Fruit fly (Drosophila melanogaster) Kc167 (cell line): Measurements from ENCODE around the gene CG44303.

ENCODE experiments used
- Myc ChIP-seq: fragments of >200 bp; optimal IDR thresholded peaks from 2 replicates; lab custom pipeline; 2017; ENCODE audit warnings: missing external identifiers
- Sin3A ChIP-seq: fragments of >200 bp; optimal IDR thresholded peaks from 2 replicates; lab custom pipeline; 2018; ENCODE audit warnings: missing external identifiers
- h ChIP-seq: fragments of >200 bp; optimal IDR thresholded peaks from 3 replicates; lab custom pipeline; 2018; ENCODE audit warnings: missing external identifiers
- insv ChIP-seq: fragments of >200 bp; optimal IDR thresholded peaks from 3 replicates; lab custom pipeline; 2018; ENCODE audit warnings: missing external identifiers
- psq ChIP-seq: fragments of >200 bp; optimal IDR thresholded peaks from 2 replicates; lab custom pipeline; 2017; ENCODE audit warnings: missing external identifiers
- ttk ChIP-seq: sonication (Bioruptor generic); optimal IDR thresholded peaks from 2 replicates; lab custom pipeline; 2017; ENCODE audit warnings: missing external identifiers

Gene CG44303

DNA sequence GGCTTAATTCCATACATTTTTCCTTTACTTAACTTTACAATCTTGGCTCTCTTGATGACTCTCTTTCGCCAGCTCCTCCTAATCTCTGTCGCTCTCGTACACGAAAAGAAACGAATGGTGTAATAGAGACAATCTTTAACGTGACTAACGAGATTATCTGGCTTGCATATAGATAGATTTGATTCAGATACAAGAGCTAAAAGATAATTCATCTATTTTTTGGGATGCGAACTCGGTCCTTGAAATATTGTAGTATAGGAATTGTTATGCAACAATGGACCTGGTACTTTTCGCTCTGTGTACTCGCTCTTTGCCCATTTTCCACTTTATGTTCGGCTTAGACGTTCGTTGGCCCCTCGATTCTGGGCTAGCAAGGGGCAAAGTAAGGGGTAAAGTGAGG, 24.1 kb upstream of the CG44303 start:
- TF ChIP-seq Myc (lab: Kevin White, UChicago) (no peak), psq (lab: Kevin White, UChicago) (no peak), h (no peak), ttk (no peak), Sin3A (no peak), insv (lab: Kevin White, UChicago) (no peak)

DNA sequence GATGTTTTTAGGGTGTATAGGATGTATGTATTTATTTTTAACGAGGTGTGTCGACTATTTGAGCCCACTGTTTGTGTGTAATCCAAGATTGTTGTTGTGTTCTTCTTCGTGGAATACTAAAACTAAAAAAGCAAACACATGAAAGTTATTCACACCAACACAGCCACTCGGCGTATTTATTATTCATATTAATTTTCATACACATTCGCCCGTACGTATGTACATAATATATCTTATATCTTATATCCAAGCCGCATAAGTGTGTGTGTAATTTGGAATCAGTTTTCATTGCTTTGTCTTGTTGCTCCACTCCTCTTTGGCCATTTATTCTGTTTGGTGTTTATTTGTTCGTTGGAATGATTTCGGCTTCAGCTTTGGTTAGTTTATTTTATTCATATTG, 23.4 kb upstream of the CG44303 start:
- no peak for TF ChIP-seq Sin3A
- no peak for TF ChIP-seq psq (lab: Kevin White, UChicago)
- no peak for TF ChIP-seq Myc (lab: Kevin White, UChicago)
- no peak for TF ChIP-seq insv (lab: Kevin White, UChicago)
- no peak for TF ChIP-seq h
- no peak for TF ChIP-seq ttk

DNA sequence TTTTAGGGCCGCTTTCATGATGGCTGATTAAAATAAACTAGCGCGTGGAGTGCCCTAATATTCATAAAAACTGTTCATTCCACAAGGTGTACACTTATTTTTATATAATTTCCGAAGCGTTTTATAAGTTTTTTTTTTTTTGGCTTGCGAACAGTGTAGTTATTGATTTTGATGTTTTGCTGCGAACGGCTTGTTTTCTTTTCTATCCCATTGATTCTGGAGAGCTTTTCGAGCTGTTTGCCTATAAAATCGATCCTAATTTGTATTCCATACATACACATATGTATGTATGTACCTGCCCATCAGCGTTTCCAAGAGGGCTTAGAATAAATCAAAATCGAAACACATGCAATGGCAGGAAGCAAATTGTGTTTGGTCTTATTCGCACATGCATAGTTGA, 23.0 kb upstream of the CG44303 start:
- TF ChIP-seq Myc (lab: Kevin White, UChicago) (no peak), Sin3A (no peak), h (no peak), insv (lab: Kevin White, UChicago) (no peak), psq (lab: Kevin White, UChicago) (no peak), ttk (no peak)

DNA sequence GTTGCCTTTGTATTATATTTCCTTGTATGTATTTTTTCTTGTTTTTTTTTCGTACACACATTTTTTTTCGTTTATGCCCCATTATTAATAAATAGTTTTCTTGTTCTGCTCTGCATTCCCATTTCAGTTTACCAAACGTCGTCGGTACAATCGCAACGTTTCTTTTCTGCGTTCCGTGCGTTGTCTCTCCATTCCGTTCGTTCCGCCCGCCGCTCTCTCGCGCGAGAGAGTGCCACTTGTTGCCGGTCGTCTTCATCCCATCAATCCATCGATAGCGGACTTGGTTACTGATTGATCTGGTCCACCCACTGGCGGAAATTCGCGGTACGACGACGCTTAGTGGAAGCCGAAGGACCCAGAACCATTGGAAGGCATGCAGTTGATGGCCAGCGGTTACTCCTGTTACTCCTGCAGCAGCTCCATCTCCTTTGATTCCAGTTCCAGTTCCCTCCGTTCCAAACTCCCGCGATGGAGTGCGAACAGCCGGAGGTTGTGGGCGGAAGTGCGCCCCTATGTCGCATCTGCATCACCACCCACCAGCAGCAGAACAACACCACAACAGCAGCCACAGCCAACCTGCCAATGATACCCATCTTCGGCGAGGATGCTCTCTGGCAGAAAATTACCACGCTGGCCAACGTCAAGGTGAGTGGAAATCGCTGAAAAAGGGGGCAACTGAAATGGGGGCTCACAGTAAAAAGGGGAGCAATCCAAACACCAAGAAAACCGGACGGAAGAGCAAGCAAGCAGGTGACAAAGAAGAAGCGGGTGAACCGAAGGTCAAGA, 22.2 kb upstream of the CG44303 start:
- TF ChIP-seq ttk (no peak), h (no peak), Sin3A (no peak), psq (lab: Kevin White, UChicago) (no peak), Myc (lab: Kevin White, UChicago) (no peak), insv (lab: Kevin White, UChicago) (no peak)

DNA sequence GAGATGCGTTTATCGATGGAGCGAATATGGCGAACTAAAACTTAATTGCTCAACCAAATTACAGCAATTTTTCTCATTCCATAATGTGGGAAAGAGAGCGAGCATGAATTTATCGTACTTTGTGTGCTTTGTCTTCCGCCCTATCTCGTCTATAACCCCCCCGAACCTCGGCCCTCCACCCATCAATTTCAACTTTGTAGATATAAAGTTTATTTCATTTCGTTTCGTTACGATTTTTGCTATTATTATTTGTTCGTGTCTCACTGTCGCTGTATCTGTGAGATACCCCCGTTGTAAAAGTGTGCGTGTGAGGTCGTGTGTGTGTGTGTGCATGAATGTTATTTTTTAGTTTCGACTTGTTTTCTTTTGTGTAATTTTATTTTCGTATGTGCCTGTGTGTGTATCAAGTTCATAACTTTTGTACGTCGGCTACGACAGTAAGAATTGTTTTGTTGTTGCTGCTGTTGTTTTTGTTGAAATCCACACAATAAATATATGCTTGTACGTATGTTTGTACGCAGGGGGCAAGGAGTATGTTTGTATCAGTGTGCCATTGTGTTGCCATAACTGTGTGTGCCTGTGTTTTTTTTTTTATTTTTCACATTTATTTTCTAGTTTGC, 21.5 kb upstream of the CG44303 start:
- TF ChIP-seq ttk (no peak), h (no peak), insv (lab: Kevin White, UChicago) (no peak), Sin3A (no peak), Myc (lab: Kevin White, UChicago) (no peak), psq (lab: Kevin White, UChicago) (no peak)

DNA sequence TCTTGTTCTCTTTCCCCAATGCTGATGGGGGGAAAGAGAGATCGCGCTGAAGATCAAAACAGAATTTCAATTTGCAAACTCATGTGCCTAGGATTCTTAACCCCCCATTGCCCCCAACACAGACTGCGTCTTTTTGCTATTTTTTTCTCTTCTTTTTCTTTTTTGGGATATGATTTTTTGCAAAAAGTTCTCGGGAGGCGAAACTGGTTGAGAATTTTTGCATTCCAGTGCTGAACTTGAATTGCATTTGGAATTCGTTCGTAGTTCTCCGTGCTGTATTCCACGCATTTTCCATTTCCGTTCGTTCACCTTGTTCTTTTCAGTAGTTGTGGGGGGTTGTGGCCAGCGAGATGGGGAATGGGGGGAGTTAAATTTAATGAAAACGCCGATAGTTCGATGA, 20.9 kb upstream of the CG44303 start:
- no peak for TF ChIP-seq insv (lab: Kevin White, UChicago)
- no peak for TF ChIP-seq Myc (lab: Kevin White, UChicago)

DNA sequence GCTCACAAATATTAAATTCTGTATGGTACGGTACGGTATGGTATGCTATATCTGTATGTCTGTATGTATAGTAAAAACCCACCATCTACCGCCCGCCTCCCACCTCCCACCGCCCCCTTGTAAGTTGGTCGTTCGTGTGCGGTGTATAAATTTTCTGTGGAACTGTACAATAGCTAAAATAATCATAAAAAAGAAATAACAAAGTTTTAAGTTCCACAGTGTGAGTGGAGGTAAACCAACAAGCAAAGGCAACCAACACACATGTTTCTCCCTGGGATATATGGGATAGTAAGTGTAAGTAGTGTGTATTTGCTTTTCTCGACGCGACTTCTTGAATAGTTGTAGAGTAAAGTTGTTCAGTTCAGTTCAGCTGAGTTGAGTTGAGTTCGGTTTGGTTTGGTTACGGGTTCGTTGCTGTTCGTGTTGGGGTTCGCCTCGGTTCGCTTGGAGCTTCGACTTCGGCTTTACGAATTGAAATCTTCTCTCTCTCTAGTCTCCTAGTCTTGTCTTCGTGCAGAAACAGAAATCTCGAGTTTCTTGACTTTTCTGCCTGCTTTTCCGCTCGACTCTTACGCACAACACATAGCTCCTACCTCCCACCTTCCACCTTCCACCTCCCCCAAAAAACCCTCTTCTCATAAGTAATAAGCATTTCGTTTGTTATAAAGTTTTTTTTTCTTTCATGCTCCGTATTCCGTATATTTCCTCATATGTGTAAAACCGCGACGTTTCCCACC, 19.5 kb upstream of the CG44303 start:
- TF ChIP-seq ttk: no peak
- no peak for TF ChIP-seq psq (lab: Kevin White, UChicago)
- TF ChIP-seq insv (lab: Kevin White, UChicago): no peak
- no peak for TF ChIP-seq h
- TF ChIP-seq Sin3A: no peak
- no peak for TF ChIP-seq Myc (lab: Kevin White, UChicago)

DNA sequence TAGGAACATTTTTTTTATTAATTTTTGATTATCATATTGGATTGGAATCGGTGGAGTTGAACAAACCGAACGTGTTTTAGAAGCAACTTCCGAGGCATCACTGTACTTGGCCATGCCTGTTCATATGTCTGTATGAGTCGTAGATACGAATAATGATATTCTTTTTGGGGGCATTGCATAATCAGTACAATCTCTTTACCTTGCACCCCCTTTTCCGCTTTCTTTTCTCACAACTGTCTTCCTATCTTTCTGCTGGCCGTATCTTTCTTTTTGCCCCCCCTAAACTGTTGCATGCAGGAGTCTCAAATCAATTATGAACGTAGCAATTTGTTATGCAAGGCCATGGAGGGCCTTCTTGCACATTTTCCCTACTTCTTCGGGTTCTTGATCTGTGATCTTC, 18.7 kb upstream of the CG44303 start:
- TF ChIP-seq h (no peak), Sin3A (no peak), insv (lab: Kevin White, UChicago) (no peak), ttk (no peak), Myc (lab: Kevin White, UChicago) (no peak), psq (lab: Kevin White, UChicago) (no peak)

DNA sequence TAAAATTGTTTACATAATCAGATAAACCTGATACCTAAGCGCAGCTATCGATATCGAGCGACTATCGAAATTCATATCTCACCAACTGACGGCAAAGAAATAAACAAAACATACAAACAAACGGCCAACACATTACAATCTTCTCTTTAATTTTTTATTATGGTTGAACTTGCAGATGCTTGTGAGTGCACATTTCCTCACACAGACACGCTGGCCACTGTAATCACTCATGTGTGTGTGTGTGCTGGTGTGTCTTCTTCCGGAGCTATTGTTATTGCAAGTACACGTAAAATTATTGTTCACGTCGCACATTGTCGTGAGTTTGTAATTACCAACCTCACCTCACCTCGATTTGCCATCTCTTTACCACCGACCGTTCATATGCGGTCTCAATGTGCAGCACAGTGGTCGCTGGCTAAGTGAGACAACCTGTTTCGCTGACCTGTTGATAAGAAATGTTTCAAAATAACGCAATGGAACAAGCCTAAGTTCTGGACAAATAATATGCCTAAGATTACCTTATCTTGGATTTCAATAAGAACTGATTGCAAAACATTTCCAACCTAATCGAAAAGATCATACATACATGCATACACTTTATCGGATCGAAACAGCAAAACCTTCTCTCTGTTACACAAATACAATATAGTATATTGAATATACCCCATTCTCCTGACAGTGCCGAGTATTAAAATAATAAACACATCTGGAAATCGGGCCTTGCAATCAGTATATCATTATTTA, 18.0 kb upstream of the CG44303 start:
- TF ChIP-seq Sin3A (no peak), ttk (no peak), Myc (lab: Kevin White, UChicago) (no peak), h (no peak), psq (lab: Kevin White, UChicago) (no peak), insv (lab: Kevin White, UChicago) (no peak)

DNA sequence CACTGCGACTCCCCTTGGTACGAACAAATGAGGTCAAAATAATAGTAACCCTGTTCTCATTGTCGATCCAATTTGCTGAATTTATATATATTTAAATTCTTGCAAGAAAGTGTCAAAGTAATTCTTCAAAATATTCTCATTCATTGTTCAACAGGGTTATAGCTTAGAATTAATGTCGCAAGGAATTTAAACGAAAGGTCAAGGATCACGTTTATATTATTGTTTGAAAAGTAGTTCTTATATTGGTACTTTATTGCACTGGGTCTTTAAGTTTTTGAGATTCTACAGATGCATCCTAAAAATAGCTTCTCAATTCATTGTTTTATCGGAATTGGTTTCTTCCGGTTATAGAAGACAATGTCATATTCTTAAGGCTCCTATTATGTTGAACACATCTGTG, 16.7 kb upstream of the CG44303 start:
- TF ChIP-seq psq (lab: Kevin White, UChicago) (no peak), h (no peak), Sin3A (no peak), ttk (no peak), insv (lab: Kevin White, UChicago) (no peak), Myc (lab: Kevin White, UChicago) (no peak)

DNA sequence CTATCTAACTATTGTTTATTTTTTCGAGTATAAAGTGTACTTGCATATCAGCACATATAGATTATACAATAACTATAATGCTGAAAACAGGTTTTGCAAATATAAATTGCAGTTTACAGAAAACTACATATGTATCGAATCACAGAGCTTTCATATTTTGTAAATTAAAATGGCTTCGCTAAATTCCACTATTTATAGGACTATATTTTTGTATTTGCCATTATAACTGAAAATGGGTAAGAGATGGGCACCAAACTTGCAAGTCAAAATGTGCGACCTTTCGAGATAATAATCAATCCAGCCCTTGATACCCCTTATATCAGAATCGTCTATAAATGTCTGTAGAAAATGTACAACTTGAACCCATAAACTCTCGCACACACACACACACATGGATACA, 16.0 kb upstream of the CG44303 start:
- TF ChIP-seq Sin3A (no peak), Myc (lab: Kevin White, UChicago) (no peak), insv (lab: Kevin White, UChicago) (no peak)

DNA sequence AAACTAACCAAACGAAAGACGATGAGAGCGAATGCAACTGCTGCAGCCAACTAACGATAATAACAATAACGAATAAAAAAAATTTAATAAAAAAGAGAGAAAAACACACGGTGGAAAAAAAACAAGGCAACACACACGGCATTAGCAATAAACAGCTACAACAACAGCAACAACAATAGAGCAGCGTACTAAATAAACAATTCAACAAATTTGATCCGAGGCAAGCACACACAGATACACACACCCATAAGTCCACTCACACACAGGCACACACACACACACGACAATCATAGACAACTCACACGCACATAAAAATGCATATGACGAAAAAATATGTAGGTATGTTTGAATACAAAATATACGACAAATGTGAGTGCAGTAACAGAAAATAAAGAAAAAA, 15.4 kb upstream of the CG44303 start:
- TF ChIP-seq Sin3A: no peak
- TF ChIP-seq Myc (lab: Kevin White, UChicago): no peak
- no peak for TF ChIP-seq psq (lab: Kevin White, UChicago)
- TF ChIP-seq ttk: no peak
- TF ChIP-seq insv (lab: Kevin White, UChicago): no peak
- no peak for TF ChIP-seq h
